Fruit fly (Drosophila melanogaster): ENCODE measurements around the gene CG32110.
A peak's percentile ranks its signal among the peaks of the same experiment; 100 is the strongest.

The CG32110 gene

DNA sequence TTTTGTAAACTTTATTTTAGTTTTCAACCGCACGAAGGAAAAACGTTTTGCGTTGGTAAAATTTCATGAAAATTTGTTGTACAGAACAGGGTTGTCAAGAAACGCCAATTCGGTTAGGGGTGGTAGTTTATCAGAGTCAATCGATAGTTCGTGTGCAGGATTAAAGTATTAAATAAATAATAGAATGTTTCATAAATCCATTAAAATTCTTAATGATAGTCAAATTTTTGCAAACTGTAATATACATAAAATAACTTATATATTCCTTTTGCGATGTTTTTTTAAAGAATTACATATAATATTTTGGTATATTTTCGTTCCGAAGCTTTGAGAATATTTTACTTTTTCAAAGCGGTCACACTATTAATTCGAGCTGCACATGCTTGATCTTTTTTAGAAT is 5.4 kb downstream of the CG32110 start, which contains the start of the genes Sf3a2 and CG42588 (continued):
- TF ChIP-seq mirr (GFP tag; optimal IDR thresholded peaks at IDR 0.05) (no peak), zf30C (GFP tag; optimal IDR thresholded peaks at IDR 0.05) (no peak), Lim3 (GFP tag; IDR thresholded peaks at IDR 0.05) (no peak), PHDP (tag; optimal IDR thresholded peaks at IDR 0.05) (peak; percentile 71), cad (GFP tag; optimal IDR thresholded peaks at IDR 0.05) (no peak), CG5180 (GFP tag; optimal IDR thresholded peaks at IDR 0.05) (no peak), prd (optimal IDR thresholded peaks at IDR 0.05) (no peak), prd (GFP tag; IDR thresholded peaks at IDR 0.05) (peak; percentile 83; the same call in 2 of the 3 replicates), btn (GFP tag; optimal IDR thresholded peaks at IDR 0.05) (no peak), CG12942 (GFP tag; optimal IDR thresholded peaks at IDR 0.05) (peak; percentile 57), Rx (GFP tag; IDR thresholded peaks at IDR 0.05) (no peak), Doc3 (GFP tag; IDR thresholded peaks at IDR 0.05; ENCODE audit: partially characterized antibody) (peak; percentile 87), exex (tag; optimal IDR thresholded peaks at IDR 0.05) (no peak), CG6654 (GFP tag; optimal IDR thresholded peaks at IDR 0.05) (no peak), klu (GFP tag; IDR thresholded peaks at IDR 0.05) (peak; percentile 60), CG1024 (GFP tag; IDR thresholded peaks at IDR 0.05) (peak; percentile 34; the same call in 1 of the 2 replicates), CG18619 (GFP tag; optimal IDR thresholded peaks at IDR 0.05) (peak; percentile 19), CG10274 (GFP tag; optimal IDR thresholded peaks at IDR 0.05) (no peak), C15 (GFP tag; IDR thresholded peaks at IDR 0.05) (no peak), fd3F (GFP tag; optimal IDR thresholded peaks at IDR 0.05) (peak; percentile 51), zen (tag; optimal IDR thresholded peaks at IDR 0.05) (peak; percentile 66), B-H1 (GFP tag; IDR thresholded peaks at IDR 0.05) (peak; percentile 44; the same call in 2 of the 3 replicates), ro (GFP tag; IDR thresholded peaks at IDR 0.05) (no peak), Nf-YB (GFP tag; optimal IDR thresholded peaks at IDR 0.05) (peak; percentile 2), wek (GFP tag; optimal IDR thresholded peaks at IDR 0.05) (no peak), CG14667 (GFP tag; IDR thresholded peaks at IDR 0.05) (no peak; the same call in 1 of the 2 replicates), Jarid2 (GFP tag; optimal IDR thresholded peaks at IDR 0.05) (no peak), ind (GFP tag; optimal IDR thresholded peaks at IDR 0.05) (peak; percentile 74), Oaz (GFP tag; IDR thresholded peaks at IDR 0.05) (no peak), CG10321 (GFP tag; IDR thresholded peaks at IDR 0.05) (no peak), CG2889 (GFP tag; IDR thresholded peaks at IDR 0.05) (0 out of 3 replicates have a peak, but pooled peaks have one; percentile 29), mam (GFP tag; optimal IDR thresholded peaks at IDR 0.05) (peak; percentile 74), scrt (GFP tag; optimal IDR thresholded peaks at IDR 0.05) (no peak), bsh (GFP tag; optimal IDR thresholded peaks at IDR 0.05) (peak in 1 of 2 experiments; percentile 64), CG13624 (GFP tag; optimal IDR thresholded peaks at IDR 0.05) (peak; percentile 64), CG8944 (GFP tag; optimal IDR thresholded peaks at IDR 0.05) (peak; percentile 18), CG13287 (GFP tag; IDR thresholded peaks at IDR 0.05; ENCODE audit: partially characterized antibody) (peak; percentile 89), CG15011 (GFP tag; optimal IDR thresholded peaks at IDR 0.05) (no peak), CG9727 (GFP tag; optimal IDR thresholded peaks at IDR 0.05) (peak; percentile 58), CG4820 (GFP tag; optimal IDR thresholded peaks at IDR 0.05) (no peak), CG3726 (GFP tag; IDR thresholded peaks at IDR 0.05) (peak; percentile 37; the same call in 2 of the 3 replicates), gcm (GFP tag; optimal IDR thresholded peaks at IDR 0.05) (peak; percentile 12), vnd (GFP tag; IDR thresholded peaks at IDR 0.05; ENCODE audit: partially characterized antibody) (peak; percentile 68), Side (GFP tag; optimal IDR thresholded peaks at IDR 0.05) (no peak), trh (GFP tag; optimal IDR thresholded peaks at IDR 0.05) (no peak), Nf-YC (tag; optimal IDR thresholded peaks at IDR 0.05) (no peak), bbx (GFP tag; IDR thresholded peaks at IDR 0.05; ENCODE audit: partially characterized antibody) (peak; percentile 74), CG12744 (GFP tag; optimal IDR thresholded peaks at IDR 0.05) (no peak), sd (tag; optimal IDR thresholded peaks at IDR 0.05) (no peak), ham (GFP tag; IDR thresholded peaks at IDR 0.05) (no peak), sna (GFP tag; IDR thresholded peaks at IDR 0.05; ENCODE audit: partially characterized antibody) (peak; percentile 83)

Data from whole organism, embryonic.